Fruit fly (Drosophila melanogaster) whole organism, pupa: ENCODE data around the gene CG14866.

Experiments used
- CG10348 ChIP-seq: fragments of 200-800 bp; sonication (Bioruptor generic); IDR thresholded peaks from 2 replicates; pipeline ENCODE4 v1.3.6; 2022; ENCODE audit warnings: missing biosample characterization, missing genetic modification characterization
- CG12605 ChIP-seq: fragments of 200-800 bp; sonication (Bioruptor generic); IDR thresholded peaks from 2 replicates; pipeline ENCODE4 v1.3.6; 2022; ENCODE audit warnings: missing biosample characterization, missing genetic modification characterization
- CG13204 ChIP-seq: fragments of 200-800 bp; sonication (Bioruptor generic); optimal IDR thresholded peaks from 2 replicates; lab custom pipeline; 2018; ENCODE audit warnings: missing biosample characterization, mild to moderate bottlenecking, missing genetic modification characterization, moderate library complexity
- CG14655 ChIP-seq: fragments of 200-800 bp; sonication (Bioruptor generic); optimal IDR thresholded peaks from 3 replicates; lab custom pipeline; 2017; ENCODE audit warnings: mild to moderate bottlenecking, missing biosample characterization, missing genetic modification reagents, missing genetic modification characterization
- CG15710 ChIP-seq: fragments of 200-800 bp; sonication (Bioruptor generic); optimal IDR thresholded peaks from 2 replicates; lab custom pipeline; 2018; ENCODE audit warnings: missing biosample characterization, mild to moderate bottlenecking, missing genetic modification characterization, moderate library complexity
- CG17806 ChIP-seq: fragments of 200-800 bp; sonication (Bioruptor generic); optimal IDR thresholded peaks from 2 replicates; lab custom pipeline; 2018; ENCODE audit warnings: missing biosample characterization, mild to moderate bottlenecking, missing genetic modification characterization, moderate library complexity
- CG32121 ChIP-seq: fragments of 200-800 bp; sonication (Bioruptor generic); IDR thresholded peaks from 2 replicates; pipeline ENCODE4 v1.3.6; 2022; ENCODE audit warnings: missing biosample characterization, missing genetic modification characterization
- CG34367 ChIP-seq: fragments of 200-800 bp; sonication (Bioruptor generic); optimal IDR thresholded peaks from 2 replicates; lab custom pipeline; 2018; ENCODE audit warnings: missing biosample characterization, mild to moderate bottlenecking, missing genetic modification characterization
- CG4496 ChIP-seq: fragments of 200-800 bp; sonication (Bioruptor generic); IDR thresholded peaks from 3 replicates; pipeline ENCODE4 v1.3.6; 2022; ENCODE audit warnings: missing biosample characterization, missing genetic modification characterization
- CG8159 ChIP-seq: fragments of 200-800 bp; sonication (Bioruptor generic); optimal IDR thresholded peaks from 3 replicates; lab custom pipeline; 2018; ENCODE audit warnings: missing biosample characterization, mild to moderate bottlenecking, missing genetic modification characterization, moderate library complexity
- CG8301 ChIP-seq: fragments of 200-800 bp; sonication (Bioruptor generic); optimal IDR thresholded peaks from 2 replicates; lab custom pipeline; 2018; ENCODE audit warnings: missing biosample characterization, mild to moderate bottlenecking, missing genetic modification characterization
- CG9948 ChIP-seq: fragments of 200-800 bp; sonication (Bioruptor generic); optimal IDR thresholded peaks from 2 replicates; lab custom pipeline; 2018; ENCODE audit warnings: missing biosample characterization, mild to moderate bottlenecking, missing genetic modification characterization, moderate library complexity
- D1 ChIP-seq: fragments of 200-800 bp; sonication (Bioruptor generic); optimal IDR thresholded peaks from 2 replicates; lab custom pipeline; 2018; ENCODE audit warnings: missing biosample characterization, mild to moderate bottlenecking, missing genetic modification characterization, moderate library complexity
- EcR ChIP-seq: fragments of 200-800 bp; sonication (Bioruptor generic); optimal IDR thresholded peaks from 3 replicates; lab custom pipeline; 2019; ENCODE audit warnings: missing biosample characterization, missing genetic modification characterization, mild to moderate bottlenecking, moderate library complexity, missing genetic modification reagents
- Ets98B ChIP-seq: fragments of 200-800 bp; sonication (Bioruptor generic); IDR thresholded peaks from 2 replicates; pipeline ENCODE4 v1.3.6; 2022; ENCODE audit warnings: missing biosample characterization, missing genetic modification characterization
- Pif1A ChIP-seq: fragments of 200-800 bp; sonication (Bioruptor generic); optimal IDR thresholded peaks from 3 replicates; lab custom pipeline; 2016; ENCODE audit warnings: missing biosample characterization, missing genetic modification characterization
- Pif1B ChIP-seq: fragments of 200-800 bp; sonication (Bioruptor generic); optimal IDR thresholded peaks from 3 replicates; lab custom pipeline; 2016; ENCODE audit warnings: missing biosample characterization, missing genetic modification characterization
- Snoo ChIP-seq: fragments of 200-800 bp; sonication (Bioruptor generic); optimal IDR thresholded peaks from 3 replicates; lab custom pipeline; 2017; ENCODE audit warnings: missing biosample characterization, mild to moderate bottlenecking, missing genetic modification characterization, inconsistent platforms
- fd96Ca ChIP-seq: fragments of 200-800 bp; sonication (Bioruptor generic); IDR thresholded peaks from 3 replicates; pipeline ENCODE4 v1.3.6; 2022; ENCODE audit warnings: missing biosample characterization, missing genetic modification characterization
- gl ChIP-seq: fragments of 200-800 bp; sonication (Bioruptor generic); optimal IDR thresholded peaks from 2 replicates; lab custom pipeline; 2018; ENCODE audit warnings: missing biosample characterization, mild to moderate bottlenecking, missing genetic modification characterization

CG14866 gene

DNA sequence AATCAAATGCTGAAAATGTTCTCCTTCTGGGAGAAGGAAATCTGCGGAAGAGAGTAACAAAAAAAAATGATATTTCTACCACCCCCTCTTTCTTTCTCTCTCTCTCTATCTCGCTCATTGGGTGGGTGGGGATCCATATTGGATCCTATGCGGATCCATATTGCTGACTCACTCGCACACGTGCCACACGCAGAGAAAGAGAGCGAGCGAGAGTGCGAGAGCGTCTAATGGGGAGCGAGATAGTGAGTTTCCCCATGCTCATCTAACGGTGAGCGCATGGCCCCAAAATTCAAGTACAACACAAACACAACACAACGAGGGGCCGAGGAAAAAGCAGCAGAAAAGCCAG is 29.6 kb upstream of the CG14866 start:
- TF ChIP-seq EcR (GFP tag; lab: Kevin White, UChicago) (no peak), CG10348 (GFP tag; lab: Robert Waterston, UW) (no peak), CG9948 (no peak), CG34367 (tag; lab: Kevin White, UChicago) (no peak), fd96Ca (GFP tag; lab: Robert Waterston, UW) (no peak), CG8301 (tag; lab: Kevin White, UChicago) (no peak), CG15710 (tag; lab: Kevin White, UChicago) (no peak), CG8159 (tag; lab: Kevin White, UChicago) (no peak), CG17806 (no peak), Ets98B (GFP tag; lab: Robert Waterston, UW) (no peak), Pif1B (GFP tag; lab: Kevin White, UChicago) (no peak), CG13204 (GFP tag; lab: Kevin White, UChicago) (no peak), CG32121 (GFP tag; lab: Robert Waterston, UW) (no peak)

DNA sequence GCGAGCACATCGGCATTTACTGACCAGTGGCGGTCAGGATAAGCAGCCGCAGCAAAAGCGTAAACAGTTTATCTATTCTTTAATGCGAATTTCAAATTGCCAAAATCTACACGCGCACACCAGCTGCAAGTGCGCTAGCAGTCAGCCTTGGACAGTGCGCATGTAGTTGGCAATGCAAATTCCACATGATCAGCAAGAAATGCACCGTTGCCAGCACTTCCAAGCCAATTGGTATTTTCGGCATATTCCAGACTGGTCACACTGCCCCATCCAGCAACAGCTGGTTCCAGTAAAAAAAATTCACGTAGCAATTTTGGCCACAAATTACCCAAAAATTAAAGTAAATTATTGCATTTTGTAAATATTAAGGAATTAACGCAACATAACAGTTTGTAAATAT is 28.5 kb upstream of the CG14866 start:
- TF ChIP-seq Pif1B (GFP tag; lab: Kevin White, UChicago) (no peak), CG12605 (GFP tag; lab: Robert Waterston, UW) (no peak), D1 (tag; lab: Kevin White, UChicago) (no peak), CG34367 (tag; lab: Kevin White, UChicago) (no peak), CG32121 (GFP tag; lab: Robert Waterston, UW) (no peak)

DNA sequence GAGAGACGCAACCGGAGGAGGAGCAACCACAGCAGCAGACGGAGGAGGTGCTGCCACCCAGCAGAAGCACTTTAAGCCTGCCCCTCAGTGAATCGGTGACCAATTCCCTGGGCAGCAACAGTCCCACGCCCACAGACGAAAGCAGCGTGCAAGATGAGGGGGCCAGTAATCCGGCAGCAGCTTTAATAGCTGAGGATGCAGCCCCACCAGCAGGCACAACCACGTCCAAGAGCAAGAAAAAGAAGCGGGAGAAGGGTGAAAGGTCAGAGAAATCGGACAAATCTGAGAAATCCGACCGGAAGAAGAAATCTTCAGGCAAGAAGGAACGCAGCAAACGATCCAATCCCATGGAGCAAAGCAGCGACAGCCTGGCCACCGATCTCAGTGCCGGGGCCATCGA is 27.5 kb upstream of the CG14866 start:
- TF ChIP-seq EcR (GFP tag; lab: Kevin White, UChicago) (no peak), CG13204 (GFP tag; lab: Kevin White, UChicago) (no peak), CG4496 (GFP tag; lab: Robert Waterston, UW) (no peak), CG12605 (GFP tag; lab: Robert Waterston, UW) (no peak), CG15710 (tag; lab: Kevin White, UChicago) (no peak), CG8159 (tag; lab: Kevin White, UChicago) (no peak)

DNA sequence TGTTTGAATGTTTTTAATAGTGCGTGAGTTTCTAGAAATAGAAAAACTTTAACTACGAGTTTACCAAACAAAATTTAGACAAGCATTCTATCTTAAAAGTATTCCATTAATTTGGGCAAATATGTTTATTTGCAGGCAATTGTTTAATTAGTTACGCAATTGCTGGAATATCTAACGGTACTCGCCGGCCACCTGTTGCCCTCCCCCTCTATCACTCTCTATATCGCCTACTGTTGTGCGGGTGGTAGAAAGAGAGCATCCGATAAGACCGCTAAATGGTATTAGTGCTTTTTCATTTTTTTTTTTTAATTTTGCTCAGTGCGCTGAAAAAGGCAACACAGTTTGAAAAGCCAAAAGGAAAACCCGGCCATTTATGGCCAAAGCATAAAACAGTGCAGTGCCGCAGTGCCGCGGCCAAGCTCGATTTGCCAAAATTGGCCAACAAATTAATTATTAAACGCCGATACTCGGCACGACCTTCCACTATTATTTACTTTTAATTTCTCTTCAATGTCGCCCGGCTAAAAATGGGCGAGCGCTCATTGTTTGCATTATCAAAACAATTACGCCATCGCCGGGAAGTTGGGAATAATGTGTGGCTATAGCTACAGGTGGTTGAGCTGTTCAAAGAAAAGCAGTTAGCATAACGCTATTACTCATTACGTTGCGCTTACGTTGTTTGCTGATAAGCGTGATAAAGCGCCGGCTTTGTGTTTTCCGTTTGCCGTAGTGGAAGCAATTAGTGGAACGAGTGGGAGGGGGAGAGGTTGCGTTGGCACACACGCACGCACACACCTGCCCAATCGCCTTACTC is 26.2 kb upstream of the CG14866 start:
- TF ChIP-seq CG14655 (GFP tag; lab: Kevin White, UChicago) (no peak), CG8159 (tag; lab: Kevin White, UChicago) (no peak), EcR (GFP tag; lab: Kevin White, UChicago) (no peak), CG10348 (GFP tag; lab: Robert Waterston, UW) (no peak), CG13204 (GFP tag; lab: Kevin White, UChicago) (no peak)
- TF ChIP-seq, all 21 proteins: peak for 0

- TF ChIP-seq Pif1A (GFP tag; lab: Kevin White, UChicago) (no peak), CG13204 (GFP tag; lab: Kevin White, UChicago) (peak; percentile 18), Ets98B (GFP tag; lab: Robert Waterston, UW) (no peak), EcR (GFP tag; lab: Kevin White, UChicago) (peak; percentile 17), CG8159 (tag; lab: Kevin White, UChicago) (no peak), Snoo (tag; lab: Kevin White, UChicago) (peak; percentile 19)
- TF ChIP-seq, all 21 proteins: peak for 3
Observed at dm6 chr3R:15290642-15291118, 25.6 kb upstream of the CG14866 start, which contains the start of gene CG45218. Gene CG45218, minus strand, starts transcription at chr3R:15290799.

DNA sequence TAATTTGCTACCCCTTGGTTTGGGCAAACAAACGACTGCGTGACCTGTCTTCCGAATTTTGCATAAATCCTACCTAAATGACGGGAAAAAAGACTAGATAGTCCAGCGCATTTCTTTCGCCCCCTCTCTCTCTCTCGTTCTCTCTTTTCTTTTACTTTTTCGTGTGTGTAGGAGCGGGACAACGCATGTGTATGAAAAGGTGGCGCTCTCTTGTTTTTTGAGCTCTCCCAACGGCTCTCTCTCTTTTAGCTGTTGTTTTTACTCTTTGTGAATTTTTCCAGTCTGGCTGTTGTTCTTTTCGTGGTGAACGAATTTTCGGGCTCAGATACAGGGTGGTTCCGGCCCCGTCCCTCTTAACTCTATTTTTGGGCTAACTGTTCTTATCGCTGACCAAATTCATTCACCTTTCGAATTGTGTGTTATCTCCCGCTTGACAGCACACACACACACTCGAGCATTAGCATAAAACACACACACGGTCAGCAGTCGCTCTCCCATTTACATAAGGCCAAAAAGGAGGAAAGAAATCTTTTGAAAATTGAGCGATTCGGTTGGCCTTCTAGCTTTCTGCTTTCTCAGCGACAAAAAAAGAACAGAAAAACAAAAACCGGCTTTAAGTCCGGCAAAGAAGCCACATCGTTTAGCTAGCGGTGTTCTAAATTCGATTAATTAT is 24.6 kb upstream of the CG14866 start:
- TF ChIP-seq CG15710 (tag; lab: Kevin White, UChicago) (peak; percentile 49), CG13204 (GFP tag; lab: Kevin White, UChicago) (peak; percentile 55), D1 (tag; lab: Kevin White, UChicago) (no peak), Ets98B (GFP tag; lab: Robert Waterston, UW) (no peak), EcR (GFP tag; lab: Kevin White, UChicago) (peak; percentile 38), CG34367 (tag; lab: Kevin White, UChicago) (peak; percentile 43), fd96Ca (GFP tag; lab: Robert Waterston, UW) (no peak), gl (peak; percentile 21)
